Worm (Caenorhabditis elegans): Measurements from ENCODE around the gene let-413.

let-413 gene

ce11 chrV:7940299-7940698 lies 37.3 kb downstream of the let-413 start, which contains the start of gene srt-53:
srt-53 (minus strand) TSS chrV:7940399.
- TF ChIP-seq ztf-11 (tag; optimal IDR thresholded peaks at IDR 0.05) (no peak), ceh-28 (tag; optimal IDR thresholded peaks at IDR 0.05) (no peak), sea-2 (GFP tag; optimal IDR thresholded peaks at IDR 0.05) (no peak), jun-1 (tag; optimal IDR thresholded peaks at IDR 0.05) (no peak), fkh-10 (GFP tag; optimal IDR thresholded peaks at IDR 0.05) (no peak), lin-39 (tag; optimal IDR thresholded peaks at IDR 0.05) (no peak), ceh-16 (tag; optimal IDR thresholded peaks at IDR 0.05) (no peak), elt-1 (tag; optimal IDR thresholded peaks at IDR 0.05) (no peak), daf-12 (tag; optimal IDR thresholded peaks at IDR 0.05) (no peak), ZK546.5 (tag; optimal IDR thresholded peaks at IDR 0.05) (no peak), unc-62 (GFP tag; optimal IDR thresholded peaks at IDR 0.05) (no peak), nhr-43 (tag; optimal IDR thresholded peaks at IDR 0.05; ENCODE audit: poor library complexity, severe bottlenecking) (no peak), nhr-237 (tag; optimal IDR thresholded peaks at IDR 0.05) (no peak), unc-39 (tag; optimal IDR thresholded peaks at IDR 0.05) (no peak), pqm-1 (tag; optimal IDR thresholded peaks at IDR 0.05) (no peak), ceh-82 (tag; optimal IDR thresholded peaks at IDR 0.05) (no peak), nhr-25 (tag; optimal IDR thresholded peaks at IDR 0.05) (no peak), ztf-4 (tag; optimal IDR thresholded peaks at IDR 0.05) (no peak), egl-27 (tag; optimal IDR thresholded peaks at IDR 0.05) (no peak)

ce11 chrV:7937152-7937551 lies 40.4 kb downstream of the let-413 start, which contains the start of gene srsx-3:
srsx-3 (minus strand) TSS chrV:7937252.
- TF ChIP-seq egl-27 (tag; optimal IDR thresholded peaks at IDR 0.05) (no peak), jun-1 (tag; optimal IDR thresholded peaks at IDR 0.05) (no peak), nhr-77 (tag; optimal IDR thresholded peaks at IDR 0.05) (no peak), mml-1 (tag; optimal IDR thresholded peaks at IDR 0.05) (no peak), R02D3.7 (tag; optimal IDR thresholded peaks at IDR 0.05) (no peak), nhr-76 (tag; optimal IDR thresholded peaks at IDR 0.05) (no peak), skn-1 (tag; optimal IDR thresholded peaks at IDR 0.05) (no peak), ZK546.5 (tag; optimal IDR thresholded peaks at IDR 0.05) (no peak), nhr-28 (tag; optimal IDR thresholded peaks at IDR 0.05) (no peak), elt-2 (tag; optimal IDR thresholded peaks at IDR 0.05) (no peak), pqm-1 (tag; optimal IDR thresholded peaks at IDR 0.05) (no peak)

ce11 chrV:7932998-7933397 lies 44.6 kb downstream of the let-413 start, which contains the start of gene ncx-10:
ncx-10 (minus strand) TSS chrV:7933098.
- TF ChIP-seq ama-1 (optimal IDR thresholded peaks at IDR 0.05) (no peak), ztf-4 (tag; optimal IDR thresholded peaks at IDR 0.05) (no peak), ztf-11 (tag; optimal IDR thresholded peaks at IDR 0.05) (no peak), pha-4 (tag; optimal IDR thresholded peaks at IDR 0.05) (no peak), aly-2 (tag; optimal IDR thresholded peaks at IDR 0.05) (no peak), ceh-82 (tag; optimal IDR thresholded peaks at IDR 0.05) (no peak), lsy-12 (tag; optimal IDR thresholded peaks at IDR 0.05) (no peak), mdl-1 (tag; optimal IDR thresholded peaks at IDR 0.05) (no peak), fkh-10 (GFP tag; optimal IDR thresholded peaks at IDR 0.05) (no peak), R02D3.7 (tag; optimal IDR thresholded peaks at IDR 0.05) (no peak)

- no peak for TF ChIP-seq lin-39 (tag; optimal IDR thresholded peaks at IDR 0.05)
- no peak for TF ChIP-seq egl-5 (tag; optimal IDR thresholded peaks at IDR 0.05)
- no peak for TF ChIP-seq unc-62 (GFP tag; optimal IDR thresholded peaks at IDR 0.05)
- no peak for TF ChIP-seq mdl-1 (tag; optimal IDR thresholded peaks at IDR 0.05)
- TF ChIP-seq unc-39 (tag; optimal IDR thresholded peaks at IDR 0.05), result no peak
- no peak for TF ChIP-seq ZK546.5 (tag; optimal IDR thresholded peaks at IDR 0.05)
- no peak for TF ChIP-seq ceh-9 (tag; optimal IDR thresholded peaks at IDR 0.05)
- TF ChIP-seq egl-27 (tag; optimal IDR thresholded peaks at IDR 0.05), result no peak
- no peak for TF ChIP-seq nhr-23 (tag; optimal IDR thresholded peaks at IDR 0.05)
- TF ChIP-seq sea-2 (GFP tag; optimal IDR thresholded peaks at IDR 0.05), result no peak
- TF ChIP-seq tbx-2 (tag; optimal IDR thresholded peaks at IDR 0.05), result no peak
- TF ChIP-seq fkh-10 (GFP tag; optimal IDR thresholded peaks at IDR 0.05), result no peak
- no peak for TF ChIP-seq lin-15B (tag; optimal IDR thresholded peaks at IDR 0.05)
Observed at ce11 chrV:7928660-7929059, 48.9 kb downstream of the let-413 start, which contains the start of gene srsx-5. srsx-5 (plus strand) TSS chrV:7928960.

ce11 chrV:7926784-7927183 lies 50.8 kb downstream of the let-413 start, which contains the start of gene srsx-6:
srsx-6 (plus strand) TSS chrV:7927084.
- TF ChIP-seq ama-1 (optimal IDR thresholded peaks at IDR 0.05) (no peak), fos-1 (tag; optimal IDR thresholded peaks at IDR 0.05) (no peak), lsy-12 (tag; optimal IDR thresholded peaks at IDR 0.05) (no peak), unc-39 (tag; optimal IDR thresholded peaks at IDR 0.05) (no peak), jun-1 (tag; optimal IDR thresholded peaks at IDR 0.05) (no peak), hmg-11 (tag; optimal IDR thresholded peaks at IDR 0.05) (no peak), fkh-2 (tag; optimal IDR thresholded peaks at IDR 0.05) (no peak), nhr-67 (tag; optimal IDR thresholded peaks at IDR 0.05) (no peak), snpc-4 (tag; optimal IDR thresholded peaks at IDR 0.05) (no peak), nhr-23 (tag; optimal IDR thresholded peaks at IDR 0.05) (no peak), nhr-28 (tag; optimal IDR thresholded peaks at IDR 0.05) (no peak), ZK546.5 (tag; optimal IDR thresholded peaks at IDR 0.05) (no peak), nhr-43 (tag; optimal IDR thresholded peaks at IDR 0.05; ENCODE audit: poor library complexity, severe bottlenecking) (no peak), ceh-9 (tag; optimal IDR thresholded peaks at IDR 0.05) (no peak)
